Worm (Caenorhabditis elegans) whole organism, L4 larva: Measurements from ENCODE around the gene flp-19.
A peak's percentile ranks its signal among the peaks of the same experiment; 100 is the strongest.

ENCODE experiments used
- F10B5.3 ChIP-seq: sonication (generic microtip); optimal IDR thresholded peaks from 2 replicates; lab custom pipeline; 2016; ENCODE audit warnings: mild to moderate bottlenecking, missing genetic modification characterization, missing compliant biosample characterization
- F26F4.8 ChIP-seq: fragments of 200-800 bp; sonication (Bioruptor generic); conservative IDR thresholded peaks from 2 replicates; pipeline ENCODE4 v1.3.6; 2022; ENCODE audit warnings: missing genetic modification characterization, missing compliant biosample characterization
- F44E2.7 ChIP-seq: fragments of 200-800 bp; sonication (Bioruptor generic); IDR thresholded peaks from 2 replicates; pipeline ENCODE4 v2.1.2; 2022; ENCODE audit warnings: missing genetic modification characterization, missing compliant biosample characterization
- R02D3.7 ChIP-seq: fragments of 150-350 bp; sonication (generic microtip); optimal IDR thresholded peaks from 3 replicates; lab custom pipeline; 2014; ENCODE audit warnings: missing biosample characterization, missing genetic modification characterization
- T26A8.4 ChIP-seq: fragments of 200-800 bp; sonication (Bioruptor generic); IDR thresholded peaks from 2 replicates; pipeline ENCODE4 v1.3.6; 2022; ENCODE audit warnings: missing genetic modification characterization, missing compliant biosample characterization
- Y5F2A.4 ChIP-seq: fragments of 200-800 bp; sonication (Bioruptor generic); optimal IDR thresholded peaks from 2 replicates; lab custom pipeline; 2018; ENCODE audit warnings: mild to moderate bottlenecking, missing genetic modification characterization, missing compliant biosample characterization
- Y75B8A.6 ChIP-seq: fragments of 200-800 bp; sonication (Bioruptor generic); IDR thresholded peaks from 2 replicates; pipeline ENCODE4 v1.3.6; 2022; ENCODE audit warnings: missing genetic modification reagents, missing genetic modification characterization, missing compliant biosample characterization
- ZK337.2 ChIP-seq: fragments of 200-800 bp; sonication (Bioruptor generic); IDR thresholded peaks from 2 replicates; pipeline ENCODE4 v1.3.6; 2022; ENCODE audit warnings: missing genetic modification reagents, missing genetic modification characterization, missing compliant biosample characterization
- ama-1 ChIP-seq: fragments of 150-350 bp; optimal IDR thresholded peaks from 2 replicates; lab custom pipeline; 2014; ENCODE audit warnings: inconsistent platforms, mixed read lengths
- arid-1 ChIP-seq: fragments of 200-800 bp; sonication (Bioruptor generic); conservative IDR thresholded peaks from 2 replicates; pipeline ENCODE4 v1.3.6; 2022; ENCODE audit warnings: missing genetic modification reagents, missing genetic modification characterization, missing compliant biosample characterization
- ceh-20 ChIP-seq: fragments of 200-800 bp; sonication (Bioruptor generic); IDR thresholded peaks from 2 replicates; pipeline ENCODE4 v1.3.6; 2022; ENCODE audit warnings: missing genetic modification reagents, missing genetic modification characterization, missing compliant biosample characterization
- ceh-82 ChIP-seq: sonication (generic microtip); optimal IDR thresholded peaks from 2 replicates; lab custom pipeline; 2017; ENCODE audit warnings: missing biosample characterization, missing genetic modification characterization
- ces-1 ChIP-seq: fragments of 150-350 bp; sonication (generic microtip); optimal IDR thresholded peaks from 4 replicates; lab custom pipeline; 2014; ENCODE audit warnings: missing biosample characterization, missing genetic modification reagents, missing genetic modification characterization
- cey-2 ChIP-seq: sonication (generic microtip); optimal IDR thresholded peaks from 3 replicates; lab custom pipeline; 2017; ENCODE audit warnings: missing genetic modification characterization, mild to moderate bottlenecking, missing compliant biosample characterization, antibody characterized with exemption, borderline replicate concordance; ENCODE audit not compliant: insufficient read depth
- daf-8 ChIP-seq: fragments of 200-800 bp; sonication (Bioruptor generic); IDR thresholded peaks from 2 replicates; pipeline ENCODE4 v1.3.6; 2022; ENCODE audit warnings: missing genetic modification characterization, missing compliant biosample characterization
- dmd-6 ChIP-seq: fragments of 200-800 bp; sonication (Bioruptor generic); IDR thresholded peaks from 2 replicates; pipeline ENCODE4 v1.3.6; 2022; ENCODE audit warnings: missing genetic modification reagents, missing genetic modification characterization, missing compliant biosample characterization
- dpl-1 ChIP-seq: fragments of 150-350 bp; optimal IDR thresholded peaks from 2 replicates; lab custom pipeline; 2014; ENCODE audit warnings: missing biosample characterization, missing genetic modification reagents, missing genetic modification characterization
- dve-1 ChIP-seq: sonication (generic microtip); optimal IDR thresholded peaks from 2 replicates; lab custom pipeline; 2017; ENCODE audit warnings: antibody characterized with exemption, mild to moderate bottlenecking, missing genetic modification characterization, missing compliant biosample characterization; ENCODE audit not compliant: insufficient read depth
- egl-43 ChIP-seq: fragments of 200-800 bp; sonication (Bioruptor generic); IDR thresholded peaks from 2 replicates; pipeline ENCODE4 v1.3.6; 2022; ENCODE audit warnings: missing genetic modification reagents, missing genetic modification characterization, missing compliant biosample characterization
- fos-1 ChIP-seq: fragments of 150-350 bp; optimal IDR thresholded peaks from 2 replicates; lab custom pipeline; 2014; ENCODE audit warnings: missing biosample characterization, missing genetic modification characterization
- gei-8 ChIP-seq: fragments of 200-800 bp; sonication (Bioruptor generic); optimal IDR thresholded peaks from 2 replicates; lab custom pipeline; 2018; ENCODE audit warnings: mild to moderate bottlenecking, missing genetic modification characterization, missing compliant biosample characterization
- hmg-1.1 ChIP-seq: fragments of 200-800 bp; sonication (Bioruptor generic); IDR thresholded peaks from 2 replicates; pipeline ENCODE4 v1.3.6; 2022; ENCODE audit warnings: missing genetic modification reagents, missing genetic modification characterization, missing compliant biosample characterization
- lim-7 ChIP-seq: fragments of 200-800 bp; sonication (Bioruptor generic); IDR thresholded peaks from 2 replicates; pipeline ENCODE4 v1.3.6; 2022; ENCODE audit warnings: missing genetic modification characterization, missing compliant biosample characterization
- lin-1 ChIP-seq: fragments of 200-800 bp; sonication (Bioruptor generic); IDR thresholded peaks from 2 replicates; pipeline ENCODE4 v1.3.6; 2022; ENCODE audit warnings: missing genetic modification reagents, missing genetic modification characterization, missing compliant biosample characterization
- lin-13 ChIP-seq: fragments of 150-350 bp; optimal IDR thresholded peaks from 2 replicates; lab custom pipeline; 2014; ENCODE audit warnings: missing biosample characterization, missing genetic modification reagents, missing genetic modification characterization
- lin-29 ChIP-seq: fragments of 200-800 bp; sonication (Bioruptor generic); IDR thresholded peaks from 2 replicates; pipeline ENCODE4 v1.3.6; 2022; ENCODE audit warnings: missing genetic modification reagents, missing genetic modification characterization, missing compliant biosample characterization
- lir-3 ChIP-seq: sonication (generic microtip); optimal IDR thresholded peaks from 2 replicates; lab custom pipeline; 2016; ENCODE audit warnings: mild to moderate bottlenecking, missing genetic modification characterization, missing compliant biosample characterization
- mdt-29 ChIP-seq: fragments of 200-800 bp; sonication (Bioruptor generic); IDR thresholded peaks from 2 replicates; pipeline ENCODE4 v1.3.6; 2022; ENCODE audit warnings: missing genetic modification reagents, missing genetic modification characterization, missing compliant biosample characterization
- mep-1 ChIP-seq: fragments of 150-350 bp; sonication (generic microtip); optimal IDR thresholded peaks from 3 replicates; lab custom pipeline; 2014; ENCODE audit warnings: missing biosample characterization, missing genetic modification characterization
- nhr-10 ChIP-seq: fragments of 150-350 bp; optimal IDR thresholded peaks from 2 replicates; lab custom pipeline; 2014; ENCODE audit warnings: missing biosample characterization, missing genetic modification characterization
- nhr-102 ChIP-seq: sonication (generic microtip); optimal IDR thresholded peaks from 2 replicates; lab custom pipeline; 2016; ENCODE audit warnings: mild to moderate bottlenecking, missing genetic modification characterization, moderate library complexity, missing compliant biosample characterization
- nhr-111 ChIP-seq: fragments of 200-800 bp; sonication (Bioruptor generic); optimal IDR thresholded peaks from 2 replicates; lab custom pipeline; 2018; ENCODE audit warnings: mild to moderate bottlenecking, missing genetic modification characterization, missing compliant biosample characterization
- nhr-237 ChIP-seq: sonication (generic microtip); optimal IDR thresholded peaks from 2 replicates; lab custom pipeline; 2017; ENCODE audit warnings: missing biosample characterization, missing genetic modification characterization
- nhr-25 ChIP-seq: sonication (generic microtip); optimal IDR thresholded peaks from 2 replicates; lab custom pipeline; 2017; ENCODE audit warnings: missing genetic modification characterization, mild to moderate bottlenecking, missing compliant biosample characterization, antibody characterized with exemption, moderate library complexity, borderline replicate concordance; ENCODE audit not compliant: insufficient read depth
- nhr-28 ChIP-seq: fragments of 150-350 bp; optimal IDR thresholded peaks from 2 replicates; lab custom pipeline; 2014; ENCODE audit warnings: missing biosample characterization, missing genetic modification characterization
- nhr-42 ChIP-seq: fragments of 200-800 bp; sonication (Bioruptor generic); IDR thresholded peaks from 2 replicates; pipeline ENCODE4 v1.3.6; 2022; ENCODE audit warnings: missing genetic modification characterization, missing compliant biosample characterization
- nhr-48 ChIP-seq: sonication (generic microtip); optimal IDR thresholded peaks from 2 replicates; lab custom pipeline; 2016; ENCODE audit warnings: mild to moderate bottlenecking, missing genetic modification characterization, missing compliant biosample characterization
- nhr-76 ChIP-seq: fragments of 150-350 bp; optimal IDR thresholded peaks from 2 replicates; lab custom pipeline; 2014; ENCODE audit warnings: missing biosample characterization, missing genetic modification characterization
- nhr-77 ChIP-seq: fragments of 150-350 bp; optimal IDR thresholded peaks from 2 replicates; lab custom pipeline; 2014; ENCODE audit warnings: missing biosample characterization, missing genetic modification characterization
- php-3 ChIP-seq: fragments of 200-800 bp; sonication (Bioruptor generic); IDR thresholded peaks from 2 replicates; pipeline ENCODE4 v1.3.6; 2022; ENCODE audit warnings: missing genetic modification reagents, missing genetic modification characterization, missing compliant biosample characterization
- set-16 ChIP-seq: fragments of 200-800 bp; sonication (Bioruptor generic); IDR thresholded peaks from 2 replicates; pipeline ENCODE4 v1.3.6; 2022; ENCODE audit warnings: missing genetic modification reagents, missing genetic modification characterization, missing compliant biosample characterization
- skn-1 ChIP-seq: fragments of 150-350 bp; optimal IDR thresholded peaks from 2 replicates; lab custom pipeline; 2014; ENCODE audit warnings: missing biosample characterization, missing genetic modification characterization
- tag-97 ChIP-seq: fragments of 200-800 bp; sonication (Bioruptor generic); IDR thresholded peaks from 2 replicates; pipeline ENCODE4 v1.3.6; 2022; ENCODE audit warnings: missing genetic modification characterization, missing compliant biosample characterization
- unc-130 ChIP-seq: sonication (generic microtip); optimal IDR thresholded peaks from 2 replicates; lab custom pipeline; 2016; ENCODE audit warnings: missing genetic modification reagents, missing genetic modification characterization, missing compliant biosample characterization
- unc-62 ChIP-seq, 3 experiments: fragments of 150-350 bp in 1 of 3; sonication (generic microtip); optimal IDR thresholded peaks in 2 of 3; peaks in 1 of 3; 1 replicate in 1 of 3; 2 replicates in 2 of 3; lab custom pipeline; 2014 to 2017; ENCODE audit warnings: missing biosample characterization in 3 of 3, missing genetic modification characterization in 3 of 3, missing genetic modification reagents in 3 of 3, missing genotype in 1 of 3
- zag-1 ChIP-seq: fragments of 150-350 bp; optimal IDR thresholded peaks from 2 replicates; lab custom pipeline; 2014; ENCODE audit warnings: missing biosample characterization, missing genetic modification characterization
- zfp-3 ChIP-seq: fragments of 200-800 bp; sonication (Bioruptor generic); conservative IDR thresholded peaks from 2 replicates; pipeline ENCODE4 v1.3.6; 2022; ENCODE audit warnings: missing genetic modification reagents, missing genetic modification characterization, missing compliant biosample characterization
- zip-2 ChIP-seq: fragments of 150-350 bp; optimal IDR thresholded peaks from 2 replicates; lab custom pipeline; 2014; ENCODE audit warnings: missing biosample characterization, missing genetic modification characterization
- ztf-7 ChIP-seq: fragments of 150-350 bp; optimal IDR thresholded peaks from 2 replicates; lab custom pipeline; 2014; ENCODE audit warnings: missing biosample characterization, missing genetic modification characterization

flp-19 gene

ce11 chrX:10637048-10637928, 32.8 kb downstream of the flp-19 start (continued):
- peak; percentile 25 for TF ChIP-seq nhr-77 (tag; lab: Kevin White, UChicago)
- TF ChIP-seq unc-62 (GFP tag; optimal IDR thresholded peaks at IDR 0.05 in 1 of 2; lab: Kevin White, UChicago) = peak in 1 of 2 experiments; percentile 99
- TF ChIP-seq unc-62 (tag; optimal IDR thresholded peaks at IDR 0.05; lab: Kevin White, UChicago) = no peak
- no peak for TF ChIP-seq zip-2
- TF ChIP-seq Y5F2A.4 (GFP tag; lab: Kevin White, UChicago) = no peak
- TF ChIP-seq tag-97 (GFP tag; lab: Robert Waterston, UW) = peak; percentile 78; the same call in 1 of the 2 replicates
- TF ChIP-seq zfp-3 (GFP tag; lab: Robert Waterston, UW) = no peak
- TF ChIP-seq egl-43 (GFP tag; lab: Robert Waterston, UW) = peak; percentile 76; the same call in 1 of the 2 replicates
- peak; percentile 39 for TF ChIP-seq nhr-237
- TF ChIP-seq ama-1 (lab: Kevin White, UChicago) = peak; percentile 22
- no peak for TF ChIP-seq nhr-111 (GFP tag; lab: Kevin White, UChicago)
- TF ChIP-seq skn-1 (tag; lab: Kevin White, UChicago) = no peak
- peak; percentile 88 for TF ChIP-seq dmd-6
- TF ChIP-seq gei-8 (GFP tag; lab: Kevin White, UChicago) = peak; percentile 39
- no peak for TF ChIP-seq php-3 (GFP tag; lab: Robert Waterston, UW)
- no peak for TF ChIP-seq fos-1 (tag; lab: Kevin White, UChicago)
- TF ChIP-seq nhr-76 (tag; lab: Kevin White, UChicago) = no peak
- TF ChIP-seq arid-1 = peak; percentile 54; the same call in 1 of the 2 replicates
- TF ChIP-seq F10B5.3 (tag; lab: Kevin White, UChicago) = no peak
- no peak for TF ChIP-seq lin-29 (GFP tag; lab: Robert Waterston, UW)
- TF ChIP-seq nhr-42 (GFP tag; lab: Robert Waterston, UW) = peak; percentile 70; the same call in 1 of the 2 replicates
- TF ChIP-seq dve-1 = peak; percentile 90
- TF ChIP-seq R02D3.7 (tag; lab: Kevin White, UChicago) = no peak
- TF ChIP-seq nhr-48 (tag; lab: Kevin White, UChicago) = peak; percentile 86
- 0 out of 2 replicates have a peak, but pooled peaks have one; percentile 37 for TF ChIP-seq F44E2.7
- peak; percentile 62; the same call in 1 of the 2 replicates for TF ChIP-seq lim-7 (GFP tag; lab: Robert Waterston, UW)
- TF ChIP-seq nhr-10 (tag; lab: Kevin White, UChicago) = peak; percentile 34
- TF ChIP-seq unc-130 (GFP tag; lab: Kevin White, UChicago) = no peak
- TF ChIP-seq mdt-29 (GFP tag; lab: Robert Waterston, UW) = no peak
- TF ChIP-seq ztf-7 (tag; lab: Kevin White, UChicago) = no peak
- TF ChIP-seq daf-8 (GFP tag; lab: Robert Waterston, UW) = no peak
- no peak for TF ChIP-seq ceh-82
- TF ChIP-seq ZK337.2 (GFP tag; lab: Robert Waterston, UW) = no peak
- TF ChIP-seq lin-1 = peak; percentile 84
- no peak for TF ChIP-seq ces-1 (GFP tag; lab: Kevin White, UChicago)
- TF ChIP-seq lin-13 (GFP tag; lab: Kevin White, UChicago) = peak; percentile 85
- TF ChIP-seq dpl-1 = no peak
- TF ChIP-seq zag-1 (tag; lab: Kevin White, UChicago) = peak; percentile 21
- TF ChIP-seq F26F4.8 (GFP tag; lab: Robert Waterston, UW) = no peak
- TF ChIP-seq hmg-1.1 (GFP tag; lab: Robert Waterston, UW) = peak; percentile 89
- TF ChIP-seq Y75B8A.6 (GFP tag; lab: Robert Waterston, UW) = no peak
- TF ChIP-seq nhr-25 (tag; lab: Kevin White, UChicago) = peak; percentile 22
- TF ChIP-seq ceh-20 (GFP tag; lab: Robert Waterston, UW) = peak; percentile 80
- peak; percentile 65 for TF ChIP-seq T26A8.4 (GFP tag; lab: Robert Waterston, UW)
- TF ChIP-seq lir-3 = peak; percentile 24
- peak; percentile 75 for TF ChIP-seq nhr-28
- peak; percentile 99 for TF ChIP-seq set-16 (GFP tag; lab: Robert Waterston, UW)
- TF ChIP-seq mep-1 = peak; percentile 92
- TF ChIP-seq cey-2 (tag; lab: Kevin White, UChicago) = no peak
- TF ChIP-seq nhr-102 (tag; lab: Kevin White, UChicago) = peak; percentile 60
